Fruit fly (Drosophila melanogaster) whole organism, embryonic: ENCODE measurements around the gene Rtnl1.
A peak's percentile ranks its signal among the peaks of the same experiment; 100 is the strongest.

Experiments
- Abd-B ChIP-seq: fragments of 200-800 bp; sonication (Bioruptor generic); optimal IDR thresholded peaks from 2 replicates; lab custom pipeline; 2018; ENCODE audit warnings: missing biosample characterization, mild to moderate bottlenecking, missing genetic modification characterization, moderate library complexity
- Bgb ChIP-seq: fragments of 200-800 bp; sonication (Bioruptor generic); IDR thresholded peaks from 2 replicates; pipeline ENCODE4 v1.3.6; 2022; ENCODE audit warnings: missing biosample characterization, missing genetic modification characterization; ENCODE audit not compliant: partially characterized antibody
- CG10209 ChIP-seq: fragments of 200-800 bp; sonication (Bioruptor generic); optimal IDR thresholded peaks from 3 replicates; lab custom pipeline; 2017; ENCODE audit warnings: missing biosample characterization, mild to moderate bottlenecking, missing genetic modification characterization, missing genetic modification reagents
- CG10543 ChIP-seq: fragments of 200-800 bp; sonication (Bioruptor generic); optimal IDR thresholded peaks from 3 replicates; lab custom pipeline; 2017; ENCODE audit warnings: missing biosample characterization, mild to moderate bottlenecking, missing genetic modification characterization, moderate library complexity
- CG11456 ChIP-seq: fragments of 200-800 bp; sonication (Bioruptor generic); IDR thresholded peaks from 3 replicates; pipeline ENCODE4 v1.3.6; 2022; ENCODE audit warnings: missing biosample characterization, missing genetic modification characterization
- CG13424 ChIP-seq: fragments of 200-800 bp; sonication (Bioruptor generic); optimal IDR thresholded peaks from 2 replicates; lab custom pipeline; 2019; ENCODE audit warnings: missing biosample characterization, mild to moderate bottlenecking, missing genetic modification characterization, moderate library complexity
- CG15269 ChIP-seq: fragments of 200-800 bp; sonication (Bioruptor generic); optimal IDR thresholded peaks from 2 replicates; lab custom pipeline; 2018; ENCODE audit warnings: missing biosample characterization, mild to moderate bottlenecking, missing genetic modification characterization, moderate library complexity
- CG18599 ChIP-seq: fragments of 200-800 bp; sonication (Bioruptor generic); optimal IDR thresholded peaks from 3 replicates; lab custom pipeline; 2017; ENCODE audit warnings: missing biosample characterization, missing genetic modification characterization, mild to moderate bottlenecking, moderate library complexity, missing genetic modification reagents
- CG30020 ChIP-seq: fragments of 200-800 bp; optimal IDR thresholded peaks from 2 replicates; lab custom pipeline; 2019; ENCODE audit warnings: missing biosample characterization, mild to moderate bottlenecking, missing genetic modification characterization, moderate library complexity
- CG30403 ChIP-seq: fragments of 200-800 bp; sonication (Bioruptor generic); optimal IDR thresholded peaks from 3 replicates; lab custom pipeline; 2016; ENCODE audit warnings: missing biosample characterization, missing genetic modification characterization
- CG4360 ChIP-seq: fragments of 200-800 bp; sonication (Bioruptor generic); IDR thresholded peaks from 2 replicates; pipeline ENCODE4 v1.3.6; 2022; ENCODE audit warnings: missing biosample characterization, missing genetic modification characterization
- CG4707 ChIP-seq: fragments of 200-800 bp; sonication (Bioruptor generic); optimal IDR thresholded peaks from 2 replicates; lab custom pipeline; 2018; ENCODE audit warnings: missing biosample characterization, mild to moderate bottlenecking, missing genetic modification characterization, moderate library complexity
- CG5245 ChIP-seq: fragments of 200-800 bp; sonication (Bioruptor generic); optimal IDR thresholded peaks from 3 replicates; lab custom pipeline; 2016; ENCODE audit warnings: missing biosample characterization, missing genetic modification characterization
- CG6254 ChIP-seq: fragments of 200-800 bp; sonication (Bioruptor generic); optimal IDR thresholded peaks from 3 replicates; lab custom pipeline; 2017; ENCODE audit warnings: mild to moderate bottlenecking, missing biosample characterization, missing genetic modification reagents, missing genetic modification characterization
- CG6813 ChIP-seq: fragments of 200-800 bp; sonication (Bioruptor generic); optimal IDR thresholded peaks from 2 replicates; lab custom pipeline; 2017; ENCODE audit warnings: missing biosample characterization, missing genetic modification characterization, mild to moderate bottlenecking, moderate library complexity, missing genetic modification reagents
- CG9215 ChIP-seq: fragments of 200-800 bp; sonication (Bioruptor generic); IDR thresholded peaks from 2 replicates; pipeline ENCODE4 v1.3.6; 2022; ENCODE audit warnings: missing biosample characterization, missing genetic modification characterization
- CTCF ChIP-seq: fragments of 200-800 bp; sonication (Bioruptor generic); optimal IDR thresholded peaks from 2 replicates; lab custom pipeline; 2017; ENCODE audit warnings: missing biosample characterization, mild to moderate bottlenecking, missing genetic modification characterization, moderate library complexity
- CrebB ChIP-seq: fragments of 200-800 bp; sonication (Bioruptor generic); optimal IDR thresholded peaks from 3 replicates; lab custom pipeline; 2018; ENCODE audit warnings: missing biosample characterization, mild to moderate bottlenecking, missing genetic modification characterization
- Eip74EF ChIP-seq, 2 experiments: fragments of 200-800 bp in 1 of 2; fragments of >200 bp in 1 of 2; sonication (Bioruptor generic) in 1 of 2; optimal IDR thresholded peaks; 2 replicates each; lab custom pipeline; 2017 to 2019; ENCODE audit warnings: missing biosample characterization in 2 of 2, missing genetic modification characterization in 2 of 2, mild to moderate bottlenecking in 1 of 2, moderate library complexity in 1 of 2
- Fer1 ChIP-seq: fragments of 200-800 bp; sonication (Bioruptor generic); optimal IDR thresholded peaks from 2 replicates; lab custom pipeline; 2017; ENCODE audit warnings: missing biosample characterization, mild to moderate bottlenecking, missing genetic modification characterization
- Gug ChIP-seq: fragments of 200-800 bp; sonication (Bioruptor generic); IDR thresholded peaks from 4 replicates; pipeline ENCODE4 v1.3.6; 2022; ENCODE audit warnings: missing biosample characterization, missing genetic modification characterization
- Hmx ChIP-seq: fragments of 200-800 bp; sonication (Bioruptor generic); optimal IDR thresholded peaks from 2 replicates; lab custom pipeline; 2016; ENCODE audit warnings: missing biosample characterization, missing genetic modification characterization
- Kr ChIP-seq: fragments of 200-800 bp; sonication (Bioruptor generic); optimal IDR thresholded peaks from 2 replicates; lab custom pipeline; 2017; ENCODE audit warnings: missing biosample characterization, mild to moderate bottlenecking, missing genetic modification characterization
- Lhr ChIP-seq: fragments of 200-800 bp; sonication (Bioruptor generic); optimal IDR thresholded peaks from 3 replicates; lab custom pipeline; 2017; ENCODE audit warnings: mild to moderate bottlenecking, missing biosample characterization, missing genetic modification reagents, missing genetic modification characterization
- NC2α ChIP-seq: fragments of 200-800 bp; sonication (Bioruptor generic); optimal IDR thresholded peaks from 2 replicates; lab custom pipeline; 2016; ENCODE audit warnings: missing biosample characterization, missing genetic modification characterization
- NC2β ChIP-seq: fragments of 200-800 bp; sonication (Bioruptor generic); optimal IDR thresholded peaks from 2 replicates; lab custom pipeline; 2016; ENCODE audit warnings: missing biosample characterization, missing genetic modification characterization
- Opbp ChIP-seq: fragments of 200-800 bp; sonication (Bioruptor generic); IDR thresholded peaks from 3 replicates; pipeline ENCODE4 v1.3.6; 2022; ENCODE audit warnings: missing biosample characterization, missing genetic modification characterization; ENCODE audit not compliant: partially characterized antibody
- PHDP ChIP-seq: fragments of 200-800 bp; sonication (Bioruptor generic); optimal IDR thresholded peaks from 3 replicates; lab custom pipeline; 2018; ENCODE audit warnings: missing biosample characterization, mild to moderate bottlenecking, missing genetic modification characterization, moderate library complexity
- Scr ChIP-seq: fragments of 200-800 bp; sonication (Bioruptor generic); IDR thresholded peaks from 2 replicates; pipeline ENCODE4 v1.3.6; 2022; ENCODE audit warnings: missing biosample characterization, missing genetic modification characterization; ENCODE audit not compliant: partially characterized antibody
- Six4 ChIP-seq: fragments of 200-800 bp; sonication (Bioruptor generic); optimal IDR thresholded peaks from 2 replicates; lab custom pipeline; 2016; ENCODE audit warnings: missing biosample characterization, missing genetic modification characterization
- Tbp ChIP-seq: fragments of >200 bp; optimal IDR thresholded peaks from 2 replicates; lab custom pipeline; 2018; ENCODE audit warnings: missing biosample characterization, missing genetic modification characterization
- ab ChIP-seq: fragments of 200-800 bp; sonication (Bioruptor generic); optimal IDR thresholded peaks from 2 replicates; lab custom pipeline; 2016; ENCODE audit warnings: missing biosample characterization, missing genetic modification characterization
- ci ChIP-seq: fragments of 200-800 bp; sonication (Bioruptor generic); IDR thresholded peaks from 3 replicates; pipeline ENCODE4 v1.3.6; 2022; ENCODE audit warnings: missing biosample characterization, missing genetic modification characterization
- cwo ChIP-seq: fragments of 200-800 bp; sonication (Bioruptor generic); optimal IDR thresholded peaks from 3 replicates; lab custom pipeline; 2017; ENCODE audit warnings: missing biosample characterization, missing genetic modification characterization, mild to moderate bottlenecking, moderate library complexity, missing genetic modification reagents
- dmrt11E ChIP-seq: fragments of 200-800 bp; sonication (Bioruptor generic); optimal IDR thresholded peaks from 3 replicates; lab custom pipeline; 2018; ENCODE audit warnings: missing biosample characterization, mild to moderate bottlenecking, missing genetic modification characterization, moderate library complexity
- jing ChIP-seq: fragments of 200-800 bp; sonication (Bioruptor generic); optimal IDR thresholded peaks from 2 replicates; lab custom pipeline; 2018; ENCODE audit warnings: missing biosample characterization, mild to moderate bottlenecking, missing genetic modification characterization
- lov ChIP-seq, 2 experiments: fragments of 200-800 bp in 1 of 2; fragments of >200 bp in 1 of 2; sonication (Bioruptor generic) in 1 of 2; IDR thresholded peaks in 1 of 2; optimal IDR thresholded peaks in 1 of 2; 2 replicates in 1 of 2; 3 replicates in 1 of 2; pipeline versions ENCODE4 v1.3.6 to Lab custom; 2017 to 2022; ENCODE audit warnings: missing biosample characterization in 1 of 2, missing genetic modification characterization in 1 of 2
- odd ChIP-seq: fragments of 200-800 bp; sonication (Bioruptor generic); optimal IDR thresholded peaks from 2 replicates; lab custom pipeline; 2017; ENCODE audit warnings: missing biosample characterization, mild to moderate bottlenecking, missing genetic modification characterization
- org-1 ChIP-seq: fragments of 200-800 bp; sonication (Bioruptor generic); optimal IDR thresholded peaks from 2 replicates; lab custom pipeline; 2017; ENCODE audit warnings: missing biosample characterization, missing genetic modification characterization
- prd ChIP-seq, 3 experiments: fragments of >200 bp in 2 of 3; fragments of 200-800 bp in 1 of 3; sonication (Bioruptor generic) in 1 of 3; optimal IDR thresholded peaks in 2 of 3; IDR thresholded peaks in 1 of 3; 2 replicates in 2 of 3; 3 replicates in 1 of 3; pipeline versions ENCODE4 v1.3.6 to Lab custom; 2017 to 2022; ENCODE audit warnings: missing biosample characterization in 1 of 3, missing genetic modification characterization in 1 of 3
- ro ChIP-seq: fragments of 200-800 bp; sonication (Bioruptor generic); IDR thresholded peaks from 2 replicates; pipeline ENCODE4 v1.3.6; 2022; ENCODE audit warnings: missing biosample characterization, missing genetic modification characterization
- run ChIP-seq: fragments of 200-800 bp; sonication (Bioruptor generic); optimal IDR thresholded peaks from 3 replicates; lab custom pipeline; 2018; ENCODE audit warnings: missing biosample characterization, mild to moderate bottlenecking, missing genetic modification characterization
- schlank ChIP-seq: fragments of 200-800 bp; sonication (Bioruptor generic); optimal IDR thresholded peaks from 2 replicates; lab custom pipeline; 2018; ENCODE audit warnings: missing biosample characterization, mild to moderate bottlenecking, missing genetic modification characterization
- sim ChIP-seq: fragments of 200-800 bp; sonication (Bioruptor generic); IDR thresholded peaks from 2 replicates; pipeline ENCODE4 v1.3.6; 2022; ENCODE audit warnings: missing biosample characterization, missing genetic modification characterization
- slp2 ChIP-seq: fragments of 200-800 bp; sonication (Bioruptor generic); optimal IDR thresholded peaks from 2 replicates; lab custom pipeline; 2016; ENCODE audit warnings: missing biosample characterization, missing genetic modification characterization
- sob ChIP-seq: fragments of 200-800 bp; sonication (Bioruptor generic); IDR thresholded peaks from 2 replicates; pipeline ENCODE4 v1.3.6; 2022; ENCODE audit warnings: missing biosample characterization, missing genetic modification characterization
- stwl ChIP-seq: fragments of 200-800 bp; sonication (Bioruptor generic); optimal IDR thresholded peaks from 3 replicates; lab custom pipeline; 2018; ENCODE audit warnings: missing biosample characterization, mild to moderate bottlenecking, missing genetic modification characterization, moderate library complexity
- vvl ChIP-seq: fragments of 200-800 bp; sonication (Bioruptor generic); IDR thresholded peaks from 2 replicates; pipeline ENCODE4 v1.3.6; 2022; ENCODE audit warnings: missing biosample characterization, missing genetic modification characterization

Rtnl1 gene

DNA sequence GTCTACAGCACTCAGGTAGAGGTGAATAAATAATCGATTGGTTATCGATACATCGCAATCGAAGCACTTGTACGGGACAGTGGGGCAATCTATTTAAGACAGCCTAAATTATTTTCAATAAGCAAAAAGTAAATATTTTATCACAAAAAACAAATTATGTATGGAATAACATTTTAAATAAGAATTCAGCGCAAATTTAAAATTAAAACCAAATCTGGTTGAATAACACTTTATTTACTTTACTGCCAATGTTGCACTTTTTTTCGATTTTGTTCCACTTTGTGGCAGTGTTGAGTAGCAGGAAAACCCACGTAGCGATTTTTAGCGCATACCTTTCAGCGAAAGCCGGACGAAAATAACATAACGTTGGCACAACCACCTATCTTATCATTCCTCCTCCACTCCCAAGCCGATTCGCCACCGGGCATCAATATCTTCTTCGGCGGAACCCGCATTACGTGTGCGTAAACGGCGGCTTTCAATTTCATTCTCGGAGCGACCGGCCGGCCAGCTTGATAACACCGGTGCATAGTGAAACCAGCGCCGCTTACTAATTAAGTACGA, 32.5 kb downstream of the Rtnl1 start, which contains the start of the genes Gmd and CG3792 (continued):
- TF ChIP-seq run (tag; lab: Kevin White, UChicago) (peak; percentile 80), Opbp (GFP tag; lab: Robert Waterston, UW) (peak; percentile 53; the same call in 2 of the 3 replicates), org-1 (GFP tag; lab: Kevin White, UChicago) (peak; percentile 91), CG30020 (tag; lab: Kevin White, UChicago) (peak; percentile 81), CrebB (tag; lab: Kevin White, UChicago) (peak; percentile 77), sob (peak; percentile 97), CG18599 (GFP tag; lab: Kevin White, UChicago) (peak; percentile 96), CTCF (peak; percentile 51), CG30403 (peak; percentile 97), sim (peak; percentile 94), Abd-B (GFP tag; lab: Kevin White, UChicago) (peak; percentile 86), schlank (tag; lab: Kevin White, UChicago) (peak; percentile 82), CG10543 (GFP tag; lab: Kevin White, UChicago) (peak; percentile 94), CG15269 (tag; lab: Kevin White, UChicago) (no peak), CG10209 (GFP tag; lab: Kevin White, UChicago) (peak; percentile 94), Six4 (GFP tag; lab: Kevin White, UChicago) (peak; percentile 92), Tbp (GFP tag; lab: Kevin White, UChicago) (no peak), CG4360 (GFP tag; lab: Robert Waterston, UW) (peak; percentile 70), CG11456 (GFP tag; lab: Robert Waterston, UW) (peak; percentile 96), stwl (peak; percentile 96), Fer1 (GFP tag; lab: Kevin White, UChicago) (peak; percentile 96), CG13424 (tag; lab: Kevin White, UChicago) (peak; percentile 88), PHDP (peak; percentile 89), lov (optimal IDR thresholded peaks at IDR 0.05; lab: Kevin White, UChicago) (no peak), lov (GFP tag; IDR thresholded peaks at IDR 0.05; lab: Robert Waterston, UW) (peak; percentile 76; the same call in 2 of the 3 replicates), CG5245 (GFP tag; lab: Kevin White, UChicago) (peak; percentile 93), vvl (GFP tag; lab: Robert Waterston, UW) (peak; percentile 98), ci (GFP tag; lab: Robert Waterston, UW) (peak; percentile 93), jing (GFP tag; lab: Kevin White, UChicago) (no peak), Kr (GFP tag; lab: Kevin White, UChicago) (no peak), CG4707 (peak; percentile 95), odd (GFP tag; lab: Kevin White, UChicago) (peak; percentile 91), CG6254 (GFP tag; lab: Kevin White, UChicago) (peak; percentile 90), ro (GFP tag; lab: Robert Waterston, UW) (peak; percentile 91), Lhr (GFP tag; lab: Kevin White, UChicago) (peak; percentile 81), cwo (GFP tag; lab: Kevin White, UChicago) (peak; percentile 93), Scr (GFP tag; lab: Robert Waterston, UW) (peak; percentile 82), Gug (GFP tag; lab: Robert Waterston, UW) (peak; percentile 94), Eip74EF (GFP tag; optimal IDR thresholded peaks at IDR 0.05; lab: Kevin White, UChicago) (peak in 1 of 2 experiments; percentile 88), Hmx (GFP tag; lab: Kevin White, UChicago) (peak; percentile 92), prd (optimal IDR thresholded peaks at IDR 0.05; lab: Kevin White, UChicago) (no peak), prd (GFP tag; IDR thresholded peaks at IDR 0.05; lab: Robert Waterston, UW) (peak; percentile 97), slp2 (GFP tag; lab: Kevin White, UChicago) (peak; percentile 94), dmrt11E (tag; lab: Kevin White, UChicago) (peak; percentile 95), Bgb (GFP tag; lab: Robert Waterston, UW) (peak; percentile 78), CG6813 (GFP tag; lab: Kevin White, UChicago) (peak; percentile 92), ab (peak; percentile 84), NC2α (GFP tag; lab: Kevin White, UChicago) (peak; percentile 90), CG9215 (GFP tag; lab: Robert Waterston, UW) (peak; percentile 96), NC2β (peak; percentile 91)
